Worm (Caenorhabditis elegans): Measurements from ENCODE around the gene aman-2.

Gene aman-2

DNA sequence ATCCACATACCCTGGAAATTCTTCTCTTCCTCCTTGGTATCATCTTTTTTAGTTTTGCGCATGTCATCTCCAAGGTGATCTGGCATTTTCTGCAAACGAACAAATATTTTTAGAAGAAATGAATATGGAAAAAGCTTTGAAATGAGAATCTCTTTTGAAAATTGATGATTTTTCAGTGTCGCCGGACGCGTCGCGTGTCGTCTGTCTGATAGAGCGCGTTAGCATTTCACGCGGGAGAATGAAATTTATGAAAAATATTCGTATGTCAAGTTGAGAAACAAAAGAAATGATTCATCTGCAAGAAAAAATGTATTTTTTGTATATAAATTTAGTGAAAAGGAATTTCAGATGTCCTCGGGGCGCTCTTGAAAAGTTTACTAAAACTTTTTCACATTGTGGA, 49.3 kb upstream of the aman-2 start, which contains the start of gene rpt-1 (continued):
- TF ChIP-seq F57A8.1 (GFP tag; optimal IDR thresholded peaks at IDR 0.05) = no peak
- peak; percentile 98 for TF ChIP-seq madf-3 (GFP tag; IDR thresholded peaks at IDR 0.05)
- TF ChIP-seq cebp-1 (GFP tag; IDR thresholded peaks at IDR 0.05) = no peak
- peak; percentile 31 for TF ChIP-seq cebp-1 (tag; optimal IDR thresholded peaks at IDR 0.05)
- TF ChIP-seq Y56A3A.18 (GFP tag; IDR thresholded peaks at IDR 0.05) = no peak
- peak; percentile 81 for TF ChIP-seq mcd-1 (GFP tag; IDR thresholded peaks at IDR 0.05)
- no peak for TF ChIP-seq xnd-1 (tag; optimal IDR thresholded peaks at IDR 0.05)
- no peak for TF ChIP-seq ztf-22 (GFP tag; optimal IDR thresholded peaks at IDR 0.05)
- no peak for TF ChIP-seq Y53F4B.3 (GFP tag; IDR thresholded peaks at IDR 0.05)
- TF ChIP-seq efl-1 (GFP tag; optimal IDR thresholded peaks at IDR 0.05) = peak; percentile 68
- no peak for TF ChIP-seq F52B5.7 (tag; optimal IDR thresholded peaks at IDR 0.05)
- TF ChIP-seq ceh-91 (GFP tag; IDR thresholded peaks at IDR 0.05) = no peak
- no peak for TF ChIP-seq mxl-1 (tag; optimal IDR thresholded peaks at IDR 0.05)
- 0 out of 2 replicates have a peak, but pooled peaks have one; percentile 10 for TF ChIP-seq madf-8 (GFP tag; conservative IDR thresholded peaks at IDR 0.05)
- no peak for TF ChIP-seq let-526 (GFP tag; IDR thresholded peaks at IDR 0.05)
- TF ChIP-seq aptf-2 (GFP tag; conservative IDR thresholded peaks at IDR 0.05) = no peak
- no peak for TF ChIP-seq ceh-40 (GFP tag; IDR thresholded peaks at IDR 0.05)
- TF ChIP-seq ceh-79 (tag; optimal IDR thresholded peaks at IDR 0.05) = no peak
- peak; percentile 51 for TF ChIP-seq F49E8.2 (tag; optimal IDR thresholded peaks at IDR 0.05; ENCODE audit: insufficient read depth)
- no peak for TF ChIP-seq K11D2.4 (GFP tag; IDR thresholded peaks at IDR 0.05)
- TF ChIP-seq B0035.1 (tag; optimal IDR thresholded peaks at IDR 0.05) = no peak
- TF ChIP-seq dpl-1 (GFP tag; optimal IDR thresholded peaks at IDR 0.05) = peak; percentile 67
- no peak for TF ChIP-seq snpc-3.4 (tag; optimal IDR thresholded peaks at IDR 0.05)
- TF ChIP-seq Y79H2A.3 (GFP tag; conservative IDR thresholded peaks at IDR 0.05) = no peak
- TF ChIP-seq C17E4.6 (GFP tag; IDR thresholded peaks at IDR 0.05) = no peak
- TF ChIP-seq zim-3 (tag; optimal IDR thresholded peaks at IDR 0.05) = no peak
- peak; percentile 68 for TF ChIP-seq ceh-100 (GFP tag; IDR thresholded peaks at IDR 0.05)
- peak; percentile 9 for TF ChIP-seq nhr-80 (tag; optimal IDR thresholded peaks at IDR 0.05)
- TF ChIP-seq nhr-90 (tag; optimal IDR thresholded peaks at IDR 0.05) = no peak
- no peak for TF ChIP-seq F39B2.1 (GFP tag; IDR thresholded peaks at IDR 0.05)
- no peak for TF ChIP-seq zfh-2 (GFP tag; conservative IDR thresholded peaks at IDR 0.05)
- TF ChIP-seq let-607 (tag; optimal IDR thresholded peaks at IDR 0.05) = no peak
- TF ChIP-seq mel-28 (tag; optimal IDR thresholded peaks at IDR 0.05; ENCODE audit: borderline replicate concordance) = no peak
- no peak for TF ChIP-seq attf-3 (GFP tag; conservative IDR thresholded peaks at IDR 0.05)
- TF ChIP-seq somi-1 (GFP tag; optimal IDR thresholded peaks at IDR 0.05) = no peak
- no peak for TF ChIP-seq F37B4.10 (GFP tag; IDR thresholded peaks at IDR 0.05)
- TF ChIP-seq madf-6 (GFP tag; IDR thresholded peaks at IDR 0.05) = no peak; the same call in 1 of the 2 replicates
- no peak for TF ChIP-seq hlh-26 (GFP tag; conservative IDR thresholded peaks at IDR 0.05)
- no peak for TF ChIP-seq dox-1 (GFP tag; IDR thresholded peaks at IDR 0.05)
- no peak for TF ChIP-seq attf-6 (GFP tag; IDR thresholded peaks at IDR 0.05)
- no peak for TF ChIP-seq fkh-3 (tag; optimal IDR thresholded peaks at IDR 0.05)
- TF ChIP-seq egrh-3 (GFP tag; IDR thresholded peaks at IDR 0.05) = no peak
- no peak for TF ChIP-seq ccch-3 (GFP tag; optimal IDR thresholded peaks at IDR 0.05)
- no peak for TF ChIP-seq snpc-1.3 (tag; optimal IDR thresholded peaks at IDR 0.05; ENCODE audit: insufficient read depth)
- no peak for TF ChIP-seq ztf-18 (tag; optimal IDR thresholded peaks at IDR 0.05)
- TF ChIP-seq lsl-1 (GFP tag; optimal IDR thresholded peaks at IDR 0.05) = no peak
- TF ChIP-seq attf-5 (GFP tag; optimal IDR thresholded peaks at IDR 0.05) = peak; percentile 66
- peak; percentile 16 for TF ChIP-seq lin-40 (tag; optimal IDR thresholded peaks at IDR 0.05)
- no peak for TF ChIP-seq atf-7 (tag; optimal IDR thresholded peaks at IDR 0.05)
